Fruit fly (Drosophila melanogaster): ENCODE data around the gene CG32536.

CG32536 gene

DNA sequence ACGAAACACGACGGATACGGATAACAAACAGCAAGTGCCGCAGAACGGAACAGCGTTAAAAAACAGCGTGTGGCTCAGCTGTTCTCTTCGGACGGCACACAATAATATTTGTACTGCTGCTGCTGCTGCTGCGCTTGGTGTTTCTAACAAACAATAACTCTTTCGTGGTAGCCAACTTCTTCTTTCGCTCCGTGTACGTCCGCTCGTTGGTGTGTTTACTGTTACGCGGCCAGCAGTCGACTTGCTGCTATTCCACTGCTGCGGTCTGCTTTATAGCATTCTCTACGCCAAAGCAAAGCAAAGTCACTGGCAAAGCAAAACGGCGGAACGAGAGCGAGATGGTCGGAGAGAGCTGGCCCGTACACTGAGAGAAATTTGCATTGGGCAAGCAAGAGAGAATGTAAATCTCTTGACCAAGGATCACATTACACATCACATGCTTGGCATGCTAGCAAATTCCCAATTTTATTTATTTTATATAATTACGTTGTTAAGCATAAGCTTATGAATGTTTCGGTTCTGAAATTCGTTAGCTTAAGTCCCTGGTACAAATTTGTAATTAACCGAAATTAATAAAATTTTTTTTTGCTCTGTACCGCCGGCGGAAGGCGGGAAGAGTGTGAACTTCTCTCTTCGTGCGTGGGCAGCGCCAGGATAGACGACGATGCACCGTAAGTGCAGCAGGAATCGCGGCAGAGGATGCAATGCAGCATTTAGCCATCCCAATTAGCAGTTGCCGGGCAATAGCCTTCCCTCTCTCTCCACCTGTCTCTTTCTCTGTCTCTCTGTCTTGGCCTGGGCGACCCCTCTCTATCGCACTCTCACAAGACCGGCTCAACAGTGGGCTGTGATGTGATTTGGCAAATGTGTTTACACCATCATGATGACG lies 45.4 kb upstream of the CG32536 start, which contains the start of gene out (continued):
- TF ChIP-seq CG12744 (GFP tag; optimal IDR thresholded peaks at IDR 0.05), result peak; percentile 86
- peak; percentile 97 for TF ChIP-seq lmd (GFP tag; IDR thresholded peaks at IDR 0.05)
- peak; percentile 53 for TF ChIP-seq da (GFP tag; optimal IDR thresholded peaks at IDR 0.05)
- peak; percentile 69 for TF ChIP-seq CG3163 (GFP tag; optimal IDR thresholded peaks at IDR 0.05)
- TF ChIP-seq Rx (GFP tag; IDR thresholded peaks at IDR 0.05), result peak; percentile 94
- TF ChIP-seq tgo (GFP tag; IDR thresholded peaks at IDR 0.05), result peak; percentile 93
- no peak for TF ChIP-seq hb (GFP tag; IDR thresholded peaks at IDR 0.05; ENCODE audit: partially characterized antibody)
- TF ChIP-seq CG11456 (GFP tag; IDR thresholded peaks at IDR 0.05), result peak; percentile 91
- peak; percentile 95 for TF ChIP-seq CG7556 (GFP tag; optimal IDR thresholded peaks at IDR 0.05)
- TF ChIP-seq Mrtf (GFP tag; IDR thresholded peaks at IDR 0.05), result peak; percentile 92
- TF ChIP-seq inv (GFP tag; IDR thresholded peaks at IDR 0.05; ENCODE audit: partially characterized antibody), result no peak
- peak; percentile 88 for TF ChIP-seq ase (GFP tag; IDR thresholded peaks at IDR 0.05)
- TF ChIP-seq CG6854 (GFP tag; optimal IDR thresholded peaks at IDR 0.05), result peak; percentile 91
- TF ChIP-seq trh (GFP tag; optimal IDR thresholded peaks at IDR 0.05), result peak; percentile 86
- TF ChIP-seq CTCF (GFP tag; optimal IDR thresholded peaks at IDR 0.05), result peak; percentile 59
- TF ChIP-seq ssp (GFP tag; IDR thresholded peaks at IDR 0.05), result peak; percentile 85
- TF ChIP-seq trem (tag; optimal IDR thresholded peaks at IDR 0.05), result peak; percentile 87
- TF ChIP-seq pum (GFP tag; optimal IDR thresholded peaks at IDR 0.05), result peak; percentile 83
- peak; percentile 67 to 95 for TF ChIP-seq eve (GFP tag; optimal IDR thresholded peaks at IDR 0.05)
- TF ChIP-seq CG8765 (GFP tag; IDR thresholded peaks at IDR 0.05), result peak; percentile 90
- TF ChIP-seq CG12155 (GFP tag; optimal IDR thresholded peaks at IDR 0.05), result peak; percentile 89
- TF ChIP-seq Dbx (GFP tag; IDR thresholded peaks at IDR 0.05), result peak; percentile 94
- peak; percentile 78 for TF ChIP-seq Mes4 (GFP tag; optimal IDR thresholded peaks at IDR 0.05)
- TF ChIP-seq Atf6 (GFP tag; IDR thresholded peaks at IDR 0.05), result peak; percentile 95
- peak; percentile 96 for TF ChIP-seq CG6689 (GFP tag; IDR thresholded peaks at IDR 0.05)
- peak; percentile 78 for TF ChIP-seq CG8944 (GFP tag; optimal IDR thresholded peaks at IDR 0.05)
- peak; percentile 9 for TF ChIP-seq BEAF-32 (GFP tag; optimal IDR thresholded peaks at IDR 0.05)
- peak; percentile 95 for TF ChIP-seq CG10209 (GFP tag; optimal IDR thresholded peaks at IDR 0.05)
- TF ChIP-seq Lhr (GFP tag; optimal IDR thresholded peaks at IDR 0.05), result peak; percentile 86
- TF ChIP-seq Taf1 (GFP tag; IDR thresholded peaks at IDR 0.05), result peak; percentile 92
- TF ChIP-seq ap (GFP tag; IDR thresholded peaks at IDR 0.05), result peak; percentile 89
- TF ChIP-seq CG16813 (GFP tag; IDR thresholded peaks at IDR 0.05; ENCODE audit: partially characterized antibody), result no peak
- TF ChIP-seq Hr3 (GFP tag; optimal IDR thresholded peaks at IDR 0.05), result peak; percentile 94
- TF ChIP-seq CHES-1-like (GFP tag; optimal IDR thresholded peaks at IDR 0.05), result peak; percentile 75
- TF ChIP-seq CG15696 (tag; optimal IDR thresholded peaks at IDR 0.05), result peak; percentile 95
- peak; percentile 85 for TF ChIP-seq HLH54F (GFP tag; optimal IDR thresholded peaks at IDR 0.05)
- peak; percentile 93 for TF ChIP-seq Ssrp (tag; optimal IDR thresholded peaks at IDR 0.05)
- TF ChIP-seq CG15269 (tag; optimal IDR thresholded peaks at IDR 0.05), result peak; percentile 94
- TF ChIP-seq CG10543 (GFP tag; optimal IDR thresholded peaks at IDR 0.05), result peak; percentile 91
- peak; percentile 92 for TF ChIP-seq CG12104 (GFP tag; optimal IDR thresholded peaks at IDR 0.05)
- TF ChIP-seq mld (GFP tag; IDR thresholded peaks at IDR 0.05; ENCODE audit: partially characterized antibody), result no peak
- no peak for TF ChIP-seq usp (GFP tag; optimal IDR thresholded peaks at IDR 0.05)
- peak; percentile 82 for TF ChIP-seq CG10274 (GFP tag; optimal IDR thresholded peaks at IDR 0.05)
- TF ChIP-seq grn (GFP tag; optimal IDR thresholded peaks at IDR 0.05), result peak; percentile 28
- TF ChIP-seq Hr51 (GFP tag; optimal IDR thresholded peaks at IDR 0.05), result peak; percentile 86 to 93
- TF ChIP-seq CG18619 (GFP tag; optimal IDR thresholded peaks at IDR 0.05), result peak; percentile 94
- TF ChIP-seq Meics (GFP tag; optimal IDR thresholded peaks at IDR 0.05), result peak; percentile 95
- TF ChIP-seq CG11560 (tag; IDR thresholded peaks at IDR 0.05), result peak; percentile 87
- TF ChIP-seq Med (GFP tag), result peak; percentile 97
- peak; percentile 40 for TF ChIP-seq stwl (tag; optimal IDR thresholded peaks at IDR 0.05)

All from whole organism, embryonic.